Worm (Caenorhabditis elegans) whole organism, L1 larva: ENCODE data around the gene srt-29.

Experiments
- C04F5.9 ChIP-seq: sonication (generic microtip); optimal IDR thresholded peaks from 2 replicates; lab custom pipeline; 2016; ENCODE audit warnings: missing genetic modification characterization, missing compliant biosample characterization
- C16A3.4 ChIP-seq: fragments of 150-350 bp; optimal IDR thresholded peaks from 2 replicates; lab custom pipeline; 2014; ENCODE audit warnings: missing biosample characterization, missing genetic modification characterization
- alr-1 ChIP-seq: fragments of 200-800 bp; sonication (Bioruptor generic); optimal IDR thresholded peaks from 2 replicates; lab custom pipeline; 2018; ENCODE audit warnings: borderline replicate concordance, mild to moderate bottlenecking, missing genetic modification characterization, missing compliant biosample characterization
- ceh-90 ChIP-seq: sonication (generic microtip); optimal IDR thresholded peaks from 2 replicates; lab custom pipeline; 2016; ENCODE audit warnings: missing genetic modification characterization, missing compliant biosample characterization
- dpl-1 ChIP-seq, 3 experiments: fragments of 150-350 bp in 2 of 3; sonication (generic microtip) in 1 of 3; optimal IDR thresholded peaks; 2 replicates each; lab custom pipeline; 2014 to 2017; ENCODE audit warnings: missing biosample characterization in 3 of 3, missing genetic modification characterization in 3 of 3, missing genetic modification reagents in 3 of 3
- dsc-1 ChIP-seq: sonication (generic microtip); optimal IDR thresholded peaks from 2 replicates; lab custom pipeline; 2016; ENCODE audit warnings: mild to moderate bottlenecking, missing genetic modification characterization, missing compliant biosample characterization
- efl-1 ChIP-seq, 4 experiments: fragments of 150-350 bp; optimal IDR thresholded peaks in 3 of 4; peaks in 1 of 4; 1 replicate in 1 of 4; 2 replicates in 3 of 4; lab custom pipeline; 2014; ENCODE audit warnings: missing biosample characterization in 2 of 4, missing genetic modification characterization in 2 of 4, missing genetic modification reagents in 2 of 4
- efl-3 ChIP-seq: fragments of 200-800 bp; sonication (Bioruptor generic); optimal IDR thresholded peaks from 2 replicates; lab custom pipeline; 2018; ENCODE audit warnings: mild to moderate bottlenecking, missing genetic modification characterization, missing compliant biosample characterization
- elt-2 ChIP-seq: sonication (generic microtip); optimal IDR thresholded peaks from 2 replicates; lab custom pipeline; 2016; ENCODE audit warnings: missing genetic modification characterization, mild to moderate bottlenecking, inconsistent platforms, missing compliant biosample characterization, missing genetic modification reagents
- elt-3 ChIP-seq, 6 experiments: fragments of 150-350 bp in 1 of 6; sonication (generic microtip); optimal IDR thresholded peaks; 2 replicates each; lab custom pipeline; 2017 to 2018; ENCODE audit warnings: missing biosample characterization in 6 of 6, missing genetic modification characterization in 6 of 6, inconsistent platforms in 1 of 6
- fkh-4 ChIP-seq: sonication (generic microtip); optimal IDR thresholded peaks from 2 replicates; lab custom pipeline; 2016; ENCODE audit warnings: missing compliant biosample characterization, missing genetic modification characterization, borderline replicate concordance
- hlh-17 ChIP-seq: fragments of 200-800 bp; sonication (Bioruptor generic); optimal IDR thresholded peaks from 2 replicates; lab custom pipeline; 2018; ENCODE audit warnings: missing genetic modification characterization, mild to moderate bottlenecking, missing compliant biosample characterization, moderate library complexity, borderline replicate concordance
- hlh-4 ChIP-seq: sonication (generic microtip); optimal IDR thresholded peaks from 2 replicates; lab custom pipeline; 2016; ENCODE audit warnings: mild to moderate bottlenecking, missing genetic modification characterization, missing compliant biosample characterization
- hpl-2 ChIP-seq: fragments of 150-350 bp; optimal IDR thresholded peaks from 2 replicates; lab custom pipeline; 2014; ENCODE audit warnings: missing biosample characterization, missing genetic modification reagents, missing genetic modification characterization
- isw-1 ChIP-seq: fragments of 200-800 bp; sonication (Bioruptor generic); IDR thresholded peaks from 2 replicates; pipeline ENCODE4 v1.3.6; 2022; ENCODE audit warnings: missing genetic modification characterization, missing compliant biosample characterization
- jun-1 ChIP-seq: fragments of 150-350 bp; optimal IDR thresholded peaks from 2 replicates; lab custom pipeline; 2014; ENCODE audit warnings: missing biosample characterization, missing genetic modification reagents, missing genetic modification characterization
- lin-35 ChIP-seq, 2 experiments: fragments of 150-350 bp; optimal IDR thresholded peaks; 2 replicates each; lab custom pipeline; 2014; ENCODE audit warnings: missing biosample characterization in 2 of 2, missing genetic modification characterization in 2 of 2, missing genetic modification reagents in 2 of 2
- lin-39 ChIP-seq: fragments of 150-350 bp; optimal IDR thresholded peaks from 2 replicates; lab custom pipeline; 2014; ENCODE audit warnings: missing biosample characterization, missing genetic modification reagents, missing genetic modification characterization
- lir-3 ChIP-seq: sonication (generic microtip); optimal IDR thresholded peaks from 2 replicates; lab custom pipeline; 2016; ENCODE audit warnings: mild to moderate bottlenecking, missing genetic modification characterization, moderate library complexity, missing compliant biosample characterization; ENCODE audit not compliant: poor library complexity
- mab-9 ChIP-seq: fragments of 200-800 bp; sonication (Bioruptor generic); IDR thresholded peaks from 2 replicates; pipeline ENCODE4 v1.3.6; 2022; ENCODE audit warnings: missing genetic modification reagents, missing genetic modification characterization, missing compliant biosample characterization
- mdl-1 ChIP-seq, 2 experiments: fragments of 150-350 bp; optimal IDR thresholded peaks; 2 replicates each; lab custom pipeline; 2014 to 2017; ENCODE audit warnings: missing biosample characterization in 2 of 2, missing genetic modification characterization in 2 of 2, inconsistent platforms in 1 of 2
- nhr-28 ChIP-seq: fragments of 150-350 bp; optimal IDR thresholded peaks from 2 replicates; lab custom pipeline; 2014; ENCODE audit warnings: missing biosample characterization, missing genetic modification characterization
- nhr-47 ChIP-seq: sonication (generic microtip); optimal IDR thresholded peaks from 2 replicates; lab custom pipeline; 2016; ENCODE audit warnings: mild to moderate bottlenecking, missing genetic modification characterization, moderate library complexity, missing compliant biosample characterization
- nhr-71 ChIP-seq: sonication (generic microtip); optimal IDR thresholded peaks from 2 replicates; lab custom pipeline; 2016; ENCODE audit warnings: mild to moderate bottlenecking, missing genetic modification characterization, moderate library complexity, missing compliant biosample characterization
- nhr-77 ChIP-seq: fragments of 150-350 bp; optimal IDR thresholded peaks from 2 replicates; lab custom pipeline; 2014; ENCODE audit warnings: missing biosample characterization, missing genetic modification characterization
- nhr-84 ChIP-seq: sonication (generic microtip); optimal IDR thresholded peaks from 2 replicates; lab custom pipeline; 2017; ENCODE audit warnings: missing biosample characterization, missing genetic modification characterization
- nhr-90 ChIP-seq: sonication (generic microtip); optimal IDR thresholded peaks from 2 replicates; lab custom pipeline; 2016; ENCODE audit warnings: mild to moderate bottlenecking, missing genetic modification characterization, missing compliant biosample characterization; ENCODE audit not compliant: poor library complexity
- pag-3 ChIP-seq: sonication (generic microtip); optimal IDR thresholded peaks from 2 replicates; lab custom pipeline; 2017; ENCODE audit warnings: missing genetic modification characterization, mild to moderate bottlenecking, missing compliant biosample characterization, antibody characterized with exemption, borderline replicate concordance; ENCODE audit not compliant: insufficient read depth
- pax-3 ChIP-seq: fragments of 200-800 bp; sonication (Bioruptor generic); optimal IDR thresholded peaks from 2 replicates; lab custom pipeline; 2018; ENCODE audit warnings: mild to moderate bottlenecking, missing genetic modification characterization, moderate library complexity, missing compliant biosample characterization
- pqm-1 ChIP-seq: sonication (generic microtip); optimal IDR thresholded peaks from 3 replicates; lab custom pipeline; 2017; ENCODE audit warnings: missing biosample characterization, missing genetic modification characterization
- snpc-4 ChIP-seq: fragments of 150-350 bp; optimal IDR thresholded peaks from 2 replicates; lab custom pipeline; 2014; ENCODE audit warnings: missing biosample characterization, missing genetic modification characterization
- snu-23 ChIP-seq: sonication (generic microtip); optimal IDR thresholded peaks from 2 replicates; lab custom pipeline; 2016; ENCODE audit warnings: missing genetic modification characterization, missing compliant biosample characterization
- sox-4 ChIP-seq: sonication (generic microtip); optimal IDR thresholded peaks from 2 replicates; lab custom pipeline; 2016; ENCODE audit warnings: missing genetic modification characterization, missing compliant biosample characterization
- sptf-1 ChIP-seq: fragments of 150-350 bp; optimal IDR thresholded peaks from 2 replicates; lab custom pipeline; 2014; ENCODE audit warnings: missing biosample characterization, missing genetic modification characterization
- sup-37 ChIP-seq: fragments of 200-800 bp; sonication (Bioruptor generic); optimal IDR thresholded peaks from 2 replicates; lab custom pipeline; 2018; ENCODE audit warnings: mild to moderate bottlenecking, missing genetic modification characterization, missing compliant biosample characterization
- swsn-7 ChIP-seq: sonication (generic microtip); optimal IDR thresholded peaks from 2 replicates; lab custom pipeline; 2016; ENCODE audit warnings: missing genetic modification characterization, missing compliant biosample characterization
- tbx-2 ChIP-seq: sonication (generic microtip); optimal IDR thresholded peaks from 2 replicates; lab custom pipeline; 2016; ENCODE audit warnings: missing genetic modification characterization, missing compliant biosample characterization
- unc-30 ChIP-seq: sonication (generic microtip); optimal IDR thresholded peaks from 2 replicates; lab custom pipeline; 2017; ENCODE audit warnings: missing biosample characterization, missing genetic modification characterization
- unc-86 ChIP-seq: sonication (generic microtip); optimal IDR thresholded peaks from 2 replicates; lab custom pipeline; 2016; ENCODE audit warnings: missing genetic modification characterization, missing compliant biosample characterization
- vab-15 ChIP-seq: sonication (generic microtip); optimal IDR thresholded peaks from 2 replicates; lab custom pipeline; 2017; ENCODE audit warnings: missing genotype, mild to moderate bottlenecking, missing genetic modification characterization, missing compliant biosample characterization
- ztf-4 ChIP-seq: fragments of 150-350 bp; optimal IDR thresholded peaks from 2 replicates; lab custom pipeline; 2014; ENCODE audit warnings: missing biosample characterization, missing genetic modification characterization

srt-29 gene

DNA sequence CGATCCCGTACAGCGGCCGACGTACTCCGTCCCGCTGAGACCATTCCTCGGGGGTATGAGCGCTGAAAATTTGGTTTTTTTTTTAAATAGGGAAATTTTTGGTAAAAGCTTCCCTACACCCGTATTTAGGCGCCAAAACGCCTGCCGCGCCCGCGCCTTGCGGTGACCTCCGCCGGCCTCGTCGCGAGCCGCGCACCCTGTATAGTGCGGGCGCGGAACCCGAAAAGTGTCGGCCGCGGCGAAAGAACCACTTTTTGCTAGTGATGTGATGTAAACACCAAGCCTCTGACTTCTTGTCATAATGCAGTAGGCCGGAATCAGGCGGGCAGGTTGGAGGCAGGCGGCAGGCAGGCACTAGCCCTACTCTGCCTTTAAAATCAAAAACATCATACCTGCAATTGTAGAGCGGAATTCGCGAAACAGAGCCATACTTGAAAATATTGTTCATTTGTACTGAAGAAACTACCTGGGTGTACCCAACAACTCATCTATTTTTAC, at the start of gene srt-29:
srt-29 (minus strand) TSS at position 448 of the 498 bp plus-strand sequence.
- no peak for TF ChIP-seq ztf-4 (tag; lab: Kevin White, UChicago)
- TF ChIP-seq elt-3 (tag; optimal IDR thresholded peaks at IDR 0.05; lab: Kevin White, UChicago), result no peak
- TF ChIP-seq snpc-4 (tag; lab: Kevin White, UChicago), result no peak
- no peak for TF ChIP-seq sox-4 (tag; lab: Kevin White, UChicago)
- no peak for TF ChIP-seq pqm-1 (tag; lab: Kevin White, UChicago)
- no peak for TF ChIP-seq jun-1
- TF ChIP-seq nhr-90 (tag; lab: Kevin White, UChicago), result no peak
- no peak for TF ChIP-seq sup-37 (GFP tag; lab: Kevin White, UChicago)
- TF ChIP-seq nhr-71 (tag; lab: Kevin White, UChicago), result no peak
- no peak for TF ChIP-seq hlh-4 (tag; lab: Kevin White, UChicago)
- TF ChIP-seq lin-39 (tag; lab: Kevin White, UChicago), result no peak
- TF ChIP-seq sptf-1 (tag; lab: Kevin White, UChicago), result no peak
- TF ChIP-seq swsn-7 (tag; lab: Kevin White, UChicago), result no peak
- no peak for TF ChIP-seq ceh-90 (tag; lab: Kevin White, UChicago)
- TF ChIP-seq hlh-17 (GFP tag; lab: Kevin White, UChicago), result no peak
- TF ChIP-seq nhr-84 (tag; lab: Kevin White, UChicago), result no peak
- no peak for TF ChIP-seq vab-15 (tag; lab: Kevin White, UChicago)
- TF ChIP-seq elt-2 (tag; lab: Kevin White, UChicago), result no peak
- no peak for TF ChIP-seq nhr-77 (tag; lab: Kevin White, UChicago)

DNA sequence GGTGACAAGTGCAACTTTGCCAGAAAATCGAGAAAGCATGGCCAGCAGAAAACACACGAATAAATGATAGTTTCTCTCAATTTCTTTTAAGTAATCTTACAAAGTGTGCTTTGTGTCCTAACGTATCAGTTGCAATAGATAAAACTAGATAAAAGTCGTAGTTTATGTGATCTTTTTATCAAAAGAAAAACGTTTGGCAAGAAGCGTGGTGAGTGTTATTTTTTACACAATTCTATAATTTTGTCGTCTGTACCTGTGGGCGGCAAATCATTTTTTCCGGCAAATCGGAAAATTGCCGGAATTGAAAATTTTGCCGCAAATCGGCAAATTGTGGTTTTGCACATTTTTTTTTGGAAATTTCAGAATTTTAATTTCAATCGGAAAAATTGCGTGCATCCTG, 48.5 kb upstream of the srt-29 start, which contains the start of gene R05D8.9:
R05D8.9 (minus strand) TSS at position 101 of the 400 bp plus-strand sequence.
- no peak for TF ChIP-seq isw-1 (GFP tag; lab: Robert Waterston, UW)
- no peak for TF ChIP-seq hpl-2 (GFP tag; lab: Kevin White, UChicago)
- TF ChIP-seq fkh-4 (tag; lab: Kevin White, UChicago), result no peak
- TF ChIP-seq mdl-1 (tag; optimal IDR thresholded peaks at IDR 0.05; lab: Kevin White, UChicago), result no peak
- TF ChIP-seq C16A3.4 (tag; lab: Kevin White, UChicago), result no peak
- TF ChIP-seq alr-1 (tag; lab: Kevin White, UChicago), result no peak
- no peak for TF ChIP-seq sox-4 (tag; lab: Kevin White, UChicago)
- no peak for TF ChIP-seq hlh-17 (GFP tag; lab: Kevin White, UChicago)
- no peak for TF ChIP-seq vab-15 (tag; lab: Kevin White, UChicago)
- no peak for TF ChIP-seq jun-1
- TF ChIP-seq dsc-1 (tag; lab: Kevin White, UChicago), result no peak
- no peak for TF ChIP-seq dpl-1 (GFP tag; optimal IDR thresholded peaks at IDR 0.05; lab: Kevin White, UChicago)
- no peak for TF ChIP-seq hlh-4 (tag; lab: Kevin White, UChicago)
- no peak for TF ChIP-seq nhr-47 (tag; lab: Kevin White, UChicago)
- TF ChIP-seq, all 84 proteins: peak for 0

DNA sequence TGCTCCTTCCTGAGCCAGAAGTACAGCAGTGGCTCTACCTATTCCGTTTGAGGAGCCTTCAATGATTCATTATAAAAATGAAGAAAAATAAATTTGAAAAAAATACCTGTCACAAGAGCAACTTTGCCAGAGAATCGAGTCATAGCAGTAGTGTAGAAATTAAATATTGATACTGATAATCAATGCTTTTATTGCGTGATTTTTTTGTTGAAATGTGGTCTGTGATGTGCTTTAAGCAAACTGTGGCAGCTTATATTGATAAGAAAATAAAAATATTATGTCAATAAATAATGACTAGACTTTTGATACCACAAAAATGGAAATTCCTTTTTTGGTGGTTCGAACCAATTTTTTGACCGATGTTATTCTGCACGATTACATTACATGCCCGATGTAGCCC, 46.1 kb upstream of the srt-29 start, which contains the start of gene dhs-14:
dhs-14 (minus strand) TSS at position 149 of the 400 bp plus-strand sequence.
- TF ChIP-seq elt-2 (tag; lab: Kevin White, UChicago) (peak; percentile 71), mab-9 (GFP tag; lab: Robert Waterston, UW) (no peak), lin-35 (GFP tag; optimal IDR thresholded peaks at IDR 0.05; lab: Kevin White, UChicago) (peak in 1 of 2 experiments; percentile 21), pag-3 (tag; lab: Kevin White, UChicago) (no peak), C04F5.9 (tag; lab: Kevin White, UChicago) (no peak), efl-1 (optimal IDR thresholded peaks at IDR 0.05; lab: Kevin White, UChicago) (no peak), efl-1 (GFP tag; optimal IDR thresholded peaks at IDR 0.05 in 1 of 2; lab: Kevin White, UChicago) (no peak), unc-30 (tag; lab: Kevin White, UChicago) (no peak), nhr-28 (tag; lab: Kevin White, UChicago) (no peak), lir-3 (tag; lab: Kevin White, UChicago) (no peak), tbx-2 (tag; lab: Kevin White, UChicago) (no peak), pax-3 (tag; lab: Kevin White, UChicago) (no peak), unc-86 (tag; lab: Kevin White, UChicago) (no peak), snu-23 (no peak), mdl-1 (tag; optimal IDR thresholded peaks at IDR 0.05; lab: Kevin White, UChicago) (no peak), snpc-4 (tag; lab: Kevin White, UChicago) (no peak), efl-3 (GFP tag; lab: Kevin White, UChicago) (no peak)
- TF ChIP-seq, all 84 proteins: peak for 2
